Fruit fly (Drosophila melanogaster) whole organism, embryonic: ENCODE measurements around the gene CG8301.

Experiments
- BEAF-32 ChIP-seq: fragments of 200-800 bp; sonication (Bioruptor generic); optimal IDR thresholded peaks from 3 replicates; lab custom pipeline; 2017; ENCODE audit warnings: missing biosample characterization, missing genetic modification characterization, mild to moderate bottlenecking, moderate library complexity, missing genetic modification reagents
- CG10431 ChIP-seq: fragments of 200-800 bp; sonication (Bioruptor generic); optimal IDR thresholded peaks from 3 replicates; lab custom pipeline; 2018; ENCODE audit warnings: missing biosample characterization, mild to moderate bottlenecking, missing genetic modification characterization
- CG10979 ChIP-seq: fragments of 200-800 bp; sonication (Bioruptor generic); optimal IDR thresholded peaks from 2 replicates; lab custom pipeline; 2018; ENCODE audit warnings: missing biosample characterization, mild to moderate bottlenecking, missing genetic modification characterization, moderate library complexity
- CG11504 ChIP-seq: fragments of 200-800 bp; sonication (Bioruptor generic); optimal IDR thresholded peaks from 3 replicates; lab custom pipeline; 2019; ENCODE audit warnings: missing biosample characterization, mild to moderate bottlenecking, missing genetic modification characterization, moderate library complexity
- CG11695 ChIP-seq: fragments of 200-800 bp; sonication (Bioruptor generic); IDR thresholded peaks from 3 replicates; pipeline ENCODE4 v1.3.6; 2022; ENCODE audit warnings: missing biosample characterization, missing genetic modification characterization
- CG12219 ChIP-seq: fragments of 200-800 bp; sonication (Bioruptor generic); optimal IDR thresholded peaks from 3 replicates; lab custom pipeline; 2018; ENCODE audit warnings: missing biosample characterization, mild to moderate bottlenecking, missing genetic modification characterization
- CG12942 ChIP-seq: fragments of 200-800 bp; sonication (Bioruptor generic); optimal IDR thresholded peaks from 3 replicates; lab custom pipeline; 2016; ENCODE audit warnings: missing biosample characterization, missing genetic modification characterization
- CG13775 ChIP-seq: fragments of 200-800 bp; sonication (Bioruptor generic); optimal IDR thresholded peaks from 3 replicates; lab custom pipeline; 2017; ENCODE audit warnings: missing biosample characterization, mild to moderate bottlenecking, missing genetic modification characterization
- CG14710 ChIP-seq: fragments of 200-800 bp; sonication (Bioruptor generic); optimal IDR thresholded peaks from 3 replicates; lab custom pipeline; 2019; ENCODE audit warnings: missing biosample characterization, mild to moderate bottlenecking, missing genetic modification characterization, moderate library complexity
- CG1602 ChIP-seq: fragments of 200-800 bp; sonication (Bioruptor generic); optimal IDR thresholded peaks from 3 replicates; lab custom pipeline; 2016; ENCODE audit warnings: missing biosample characterization, missing genetic modification characterization
- CG16813 ChIP-seq: fragments of 200-800 bp; sonication (Bioruptor generic); IDR thresholded peaks from 3 replicates; pipeline ENCODE4 v1.3.6; 2022; ENCODE audit warnings: missing biosample characterization, missing genetic modification characterization; ENCODE audit not compliant: partially characterized antibody
- CG16863 ChIP-seq: fragments of 200-800 bp; sonication (Bioruptor generic); optimal IDR thresholded peaks from 3 replicates; lab custom pipeline; 2016; ENCODE audit warnings: missing biosample characterization, missing genetic modification characterization
- CG17328 ChIP-seq: fragments of 200-800 bp; sonication (Bioruptor generic); IDR thresholded peaks from 2 replicates; pipeline ENCODE4 v1.3.6; 2022; ENCODE audit warnings: missing biosample characterization, missing genetic modification characterization
- CG17361 ChIP-seq: fragments of 200-800 bp; sonication (Bioruptor generic); IDR thresholded peaks from 3 replicates; pipeline ENCODE4 v1.3.6; 2022; ENCODE audit warnings: missing biosample characterization, missing genetic modification characterization
- CG17802 ChIP-seq: fragments of 200-800 bp; sonication (Bioruptor generic); optimal IDR thresholded peaks from 2 replicates; lab custom pipeline; 2018; ENCODE audit warnings: missing biosample characterization, mild to moderate bottlenecking, missing genetic modification characterization, moderate library complexity
- CG17829 ChIP-seq: fragments of 200-800 bp; optimal IDR thresholded peaks from 2 replicates; lab custom pipeline; 2019; ENCODE audit warnings: missing biosample characterization, mild to moderate bottlenecking, missing genetic modification characterization, moderate library complexity
- CG17912 ChIP-seq: fragments of 200-800 bp; sonication (Bioruptor generic); optimal IDR thresholded peaks from 2 replicates; lab custom pipeline; 2018; ENCODE audit warnings: missing biosample characterization, mild to moderate bottlenecking, missing genetic modification characterization
- CG32772 ChIP-seq: fragments of 200-800 bp; sonication (Bioruptor generic); IDR thresholded peaks from 2 replicates; pipeline ENCODE4 v1.3.6; 2022; ENCODE audit warnings: missing biosample characterization, missing genetic modification characterization
- CG34422 ChIP-seq: fragments of 200-800 bp; sonication (Bioruptor generic); IDR thresholded peaks from 3 replicates; pipeline ENCODE4 v1.3.6; 2022; ENCODE audit warnings: missing biosample characterization, missing genetic modification characterization
- CG4730 ChIP-seq: fragments of 200-800 bp; sonication (Bioruptor generic); IDR thresholded peaks from 2 replicates; pipeline ENCODE4 v1.3.6; 2022; ENCODE audit warnings: missing biosample characterization, missing genetic modification characterization
- CG4820 ChIP-seq: fragments of 200-800 bp; sonication (Bioruptor generic); optimal IDR thresholded peaks from 3 replicates; lab custom pipeline; 2016; ENCODE audit warnings: missing biosample characterization, missing genetic modification characterization
- CG4854 ChIP-seq: fragments of 200-800 bp; sonication (Bioruptor generic); optimal IDR thresholded peaks from 2 replicates; lab custom pipeline; 2016; ENCODE audit warnings: missing biosample characterization, missing genetic modification characterization, inconsistent platforms
- CG6683 ChIP-seq: fragments of 200-800 bp; sonication (Bioruptor generic); optimal IDR thresholded peaks from 2 replicates; lab custom pipeline; 2017; ENCODE audit warnings: missing biosample characterization, mild to moderate bottlenecking, missing genetic modification characterization, missing genetic modification reagents
- CG7786 ChIP-seq: fragments of 200-800 bp; sonication (Bioruptor generic); optimal IDR thresholded peaks from 2 replicates; lab custom pipeline; 2016; ENCODE audit warnings: missing biosample characterization, missing genetic modification characterization
- CG7963 ChIP-seq: fragments of 200-800 bp; sonication (Bioruptor generic); IDR thresholded peaks from 3 replicates; pipeline ENCODE4 v1.3.6; 2022; ENCODE audit warnings: missing biosample characterization, missing genetic modification characterization; ENCODE audit not compliant: partially characterized antibody
- amos ChIP-seq: fragments of 200-800 bp; sonication (Bioruptor generic); IDR thresholded peaks from 2 replicates; pipeline ENCODE4 v1.3.6; 2022; ENCODE audit warnings: missing biosample characterization, missing genetic modification characterization; ENCODE audit not compliant: partially characterized antibody
- bbx ChIP-seq: fragments of 200-800 bp; sonication (Bioruptor generic); IDR thresholded peaks from 2 replicates; pipeline ENCODE4 v1.3.6; 2022; ENCODE audit warnings: missing biosample characterization, missing genetic modification characterization; ENCODE audit not compliant: partially characterized antibody
- cato ChIP-seq: fragments of 200-800 bp; sonication (Bioruptor generic); optimal IDR thresholded peaks from 2 replicates; lab custom pipeline; 2016; ENCODE audit warnings: missing biosample characterization, missing genetic modification characterization, borderline replicate concordance
- ci ChIP-seq: fragments of 200-800 bp; sonication (Bioruptor generic); IDR thresholded peaks from 3 replicates; pipeline ENCODE4 v1.3.6; 2022; ENCODE audit warnings: missing biosample characterization, missing genetic modification characterization
- dmrt11E ChIP-seq: fragments of 200-800 bp; sonication (Bioruptor generic); optimal IDR thresholded peaks from 3 replicates; lab custom pipeline; 2018; ENCODE audit warnings: missing biosample characterization, mild to moderate bottlenecking, missing genetic modification characterization, moderate library complexity
- esg ChIP-seq: fragments of 200-800 bp; sonication (Bioruptor generic); conservative IDR thresholded peaks from 2 replicates; pipeline ENCODE4 v1.3.6; 2022; ENCODE audit warnings: missing biosample characterization, missing genetic modification characterization
- ewg ChIP-seq: fragments of 200-800 bp; sonication (Bioruptor generic); optimal IDR thresholded peaks from 3 replicates; lab custom pipeline; 2017; ENCODE audit warnings: mild to moderate bottlenecking, missing biosample characterization, missing genetic modification reagents, missing genetic modification characterization
- fd96Cb ChIP-seq: fragments of 200-800 bp; sonication (Bioruptor generic); optimal IDR thresholded peaks from 2 replicates; lab custom pipeline; 2018; ENCODE audit warnings: missing biosample characterization, mild to moderate bottlenecking, missing genetic modification characterization, moderate library complexity
- luna ChIP-seq: fragments of 200-800 bp; sonication (Bioruptor generic); optimal IDR thresholded peaks from 2 replicates; lab custom pipeline; 2016; ENCODE audit warnings: missing biosample characterization, missing genetic modification characterization
- maf-S ChIP-seq: fragments of 200-800 bp; sonication (Bioruptor generic); optimal IDR thresholded peaks from 2 replicates; lab custom pipeline; 2016; ENCODE audit warnings: missing biosample characterization, missing genetic modification characterization
- mld ChIP-seq: fragments of 200-800 bp; sonication (Bioruptor generic); IDR thresholded peaks from 3 replicates; pipeline ENCODE4 v1.3.6; 2022; ENCODE audit warnings: missing biosample characterization, missing genetic modification characterization; ENCODE audit not compliant: partially characterized antibody
- pan ChIP-seq, 4 experiments: fragments of >200 bp in 3 of 4; fragments of 200-800 bp in 1 of 4; sonication (Bioruptor generic) in 1 of 4; optimal IDR thresholded peaks in 3 of 4; IDR thresholded peaks in 1 of 4; 2 replicates each; pipeline versions ENCODE4 v1.3.6 to Lab custom; 2017 to 2022; ENCODE audit warnings: missing biosample characterization in 2 of 4, missing genetic modification characterization in 2 of 4, mixed read lengths in 1 of 4
- pita ChIP-seq: fragments of 200-800 bp; sonication (Bioruptor generic); optimal IDR thresholded peaks from 2 replicates; lab custom pipeline; 2017; ENCODE audit warnings: missing biosample characterization, mild to moderate bottlenecking, missing genetic modification characterization
- pum ChIP-seq: fragments of 200-800 bp; sonication (Bioruptor generic); optimal IDR thresholded peaks from 2 replicates; lab custom pipeline; 2016; ENCODE audit warnings: missing biosample characterization, missing genetic modification characterization
- pzg ChIP-seq: fragments of 200-800 bp; sonication (Bioruptor generic); optimal IDR thresholded peaks from 3 replicates; lab custom pipeline; 2018; ENCODE audit warnings: missing biosample characterization, mild to moderate bottlenecking, missing genetic modification characterization, moderate library complexity
- rib ChIP-seq: fragments of 200-800 bp; sonication (Bioruptor generic); IDR thresholded peaks from 2 replicates; pipeline ENCODE4 v1.3.6; 2022; ENCODE audit warnings: missing biosample characterization, missing genetic modification characterization
- sob ChIP-seq: fragments of 200-800 bp; sonication (Bioruptor generic); IDR thresholded peaks from 2 replicates; pipeline ENCODE4 v1.3.6; 2022; ENCODE audit warnings: missing biosample characterization, missing genetic modification characterization
- tgo ChIP-seq: fragments of 200-800 bp; sonication (Bioruptor generic); IDR thresholded peaks from 3 replicates; pipeline ENCODE4 v1.3.6; 2022; ENCODE audit warnings: missing biosample characterization, missing genetic modification characterization
- tll ChIP-seq, 2 experiments: fragments of 200-800 bp in 1 of 2; fragments of >200 bp in 1 of 2; sonication (Bioruptor generic) in 1 of 2; optimal IDR thresholded peaks; 2 replicates each; lab custom pipeline; 2017 to 2019; ENCODE audit warnings: missing biosample characterization in 2 of 2, missing genetic modification characterization in 2 of 2, mild to moderate bottlenecking in 1 of 2, moderate library complexity in 1 of 2
- trem ChIP-seq: fragments of 200-800 bp; optimal IDR thresholded peaks from 3 replicates; lab custom pipeline; 2019; ENCODE audit warnings: missing biosample characterization, mild to moderate bottlenecking, missing genetic modification characterization, moderate library complexity
- trh ChIP-seq: fragments of 200-800 bp; sonication (Bioruptor generic); optimal IDR thresholded peaks from 2 replicates; lab custom pipeline; 2016; ENCODE audit warnings: missing biosample characterization, missing genetic modification characterization
- vfl ChIP-seq: fragments of 200-800 bp; sonication (Bioruptor generic); optimal IDR thresholded peaks from 2 replicates; lab custom pipeline; 2016; ENCODE audit warnings: missing biosample characterization, missing genetic modification characterization

CG8301 gene

DNA sequence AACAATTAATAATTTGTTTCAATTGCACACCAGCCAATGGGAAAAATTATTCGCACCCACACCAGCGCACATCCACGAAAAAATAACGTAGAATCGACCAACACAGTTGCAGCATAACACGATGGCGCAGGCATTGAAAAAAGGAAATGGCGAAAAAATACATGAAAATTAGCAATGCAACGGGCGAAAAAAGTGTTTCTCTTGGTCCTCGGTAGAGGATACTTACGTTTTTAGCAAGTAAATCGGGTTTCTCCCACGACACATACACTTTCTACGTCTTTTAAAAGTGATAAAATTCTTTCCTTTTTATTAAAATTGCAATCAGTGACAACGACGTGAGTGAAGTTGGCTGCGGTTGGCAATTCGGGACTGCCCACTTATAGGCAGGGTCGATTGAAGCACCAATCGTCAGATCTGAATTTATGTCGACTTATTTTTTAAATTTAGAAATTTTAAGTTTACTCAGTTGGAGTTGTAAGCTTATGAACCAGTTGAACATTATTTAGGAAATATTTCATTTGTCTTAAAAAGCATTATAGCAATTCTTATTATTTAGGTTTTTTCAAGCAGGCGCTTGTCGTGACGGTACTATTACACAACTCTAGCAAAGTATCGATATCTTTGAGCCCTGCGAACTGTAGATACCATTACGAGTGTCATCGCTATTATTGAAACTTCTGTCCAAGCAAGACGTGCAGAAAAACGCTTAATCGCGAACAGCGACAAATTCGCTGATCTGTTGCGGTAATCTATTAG lies 3.5 kb upstream of the CG8301 start, which contains the start of the genes Kap-alpha3 and Son (continued):
- TF ChIP-seq CG17361 (GFP tag; lab: Robert Waterston, UW) (peak; percentile 97), pum (peak; percentile 92), pita (GFP tag; lab: Kevin White, UChicago) (no peak), CG4854 (GFP tag; lab: Kevin White, UChicago) (peak; percentile 94), CG17802 (tag; lab: Kevin White, UChicago) (peak; percentile 84), CG17829 (tag; lab: Kevin White, UChicago) (peak; percentile 90), mld (peak; percentile 57; the same call in 1 of the 3 replicates), amos (peak; percentile 80), BEAF-32 (peak; percentile 96), fd96Cb (tag; lab: Kevin White, UChicago) (peak; percentile 74), trh (GFP tag; lab: Kevin White, UChicago) (peak; percentile 88), CG12219 (peak; percentile 73), CG4730 (GFP tag; lab: Robert Waterston, UW) (peak; percentile 82), CG17328 (peak; percentile 89), CG4820 (GFP tag; lab: Kevin White, UChicago) (peak; percentile 88), pzg (GFP tag; lab: Kevin White, UChicago) (peak; percentile 86), dmrt11E (tag; lab: Kevin White, UChicago) (peak; percentile 85), CG12942 (GFP tag; lab: Kevin White, UChicago) (peak; percentile 91), CG6683 (GFP tag; lab: Kevin White, UChicago) (peak; percentile 85), CG7786 (GFP tag; lab: Kevin White, UChicago) (peak; percentile 90), trem (tag; lab: Kevin White, UChicago) (peak; percentile 100), tgo (GFP tag; lab: Robert Waterston, UW) (peak; percentile 86), CG1602 (GFP tag; lab: Kevin White, UChicago) (peak; percentile 86), CG32772 (GFP tag; lab: Robert Waterston, UW) (peak; percentile 88), ci (GFP tag; lab: Robert Waterston, UW) (peak; percentile 95), CG13775 (GFP tag; lab: Kevin White, UChicago) (peak; percentile 98), bbx (GFP tag; lab: Robert Waterston, UW) (peak; percentile 64), CG14710 (tag; lab: Kevin White, UChicago) (peak; percentile 95), maf-S (peak; percentile 92), CG11695 (GFP tag; lab: Robert Waterston, UW) (peak; percentile 79), ewg (GFP tag; lab: Kevin White, UChicago) (peak; percentile 83), vfl (GFP tag; lab: Kevin White, UChicago) (peak; percentile 88), CG34422 (GFP tag; lab: Robert Waterston, UW) (peak; percentile 88), pan (optimal IDR thresholded peaks at IDR 0.05; lab: Kevin White, UChicago) (no peak), pan (GFP tag; optimal IDR thresholded peaks at IDR 0.05 in 1 of 2, IDR thresholded peaks at IDR 0.05 in 1 of 2) (peak in 1 of 2 experiments; percentile 85), CG17912 (GFP tag; lab: Kevin White, UChicago) (peak; percentile 98), CG10979 (tag; lab: Kevin White, UChicago) (peak; percentile 79), CG11504 (tag; lab: Kevin White, UChicago) (peak; percentile 87), CG16863 (peak; percentile 92), cato (GFP tag; lab: Kevin White, UChicago) (peak; percentile 90), rib (GFP tag; lab: Robert Waterston, UW) (peak; percentile 77), CG7963 (GFP tag; lab: Robert Waterston, UW) (no peak; the same call in 2 of the 3 replicates), sob (GFP tag; lab: Robert Waterston, UW) (peak; percentile 93), CG16813 (GFP tag; lab: Robert Waterston, UW) (peak; percentile 88), CG10431 (peak; percentile 92), esg (GFP tag; lab: Robert Waterston, UW) (peak; percentile 72), luna (GFP tag; lab: Kevin White, UChicago) (peak; percentile 63), tll (GFP tag; optimal IDR thresholded peaks at IDR 0.05; lab: Kevin White, UChicago) (peak; percentile 37 to 79)
